Fruit fly (Drosophila melanogaster): ENCODE data around the gene Icmt.

dm6 chr3L:13011511-13011910 lies 6.6 kb upstream of the Icmt start, which contains the start of gene Cul6:
- TF ChIP-seq CG14711 (tag; optimal IDR thresholded peaks at IDR 0.05), result no peak
- TF ChIP-seq pad (GFP tag; optimal IDR thresholded peaks at IDR 0.05), result no peak
- TF ChIP-seq Crg-1 (GFP tag; optimal IDR thresholded peaks at IDR 0.05), result no peak
- peak; percentile 16 for TF ChIP-seq kay (GFP tag; ENCODE audit: borderline replicate concordance)
- no peak for TF ChIP-seq CG11617 (GFP tag; optimal IDR thresholded peaks at IDR 0.05)
- TF ChIP-seq Hr96 (GFP tag; optimal IDR thresholded peaks at IDR 0.05), result no peak
- TF ChIP-seq CG7101 (tag; optimal IDR thresholded peaks at IDR 0.05), result peak; percentile 11
- no peak for TF ChIP-seq Clk (GFP tag; optimal IDR thresholded peaks at IDR 0.05)
- TF ChIP-seq Mnt (GFP tag; optimal IDR thresholded peaks at IDR 0.05), result no peak
- TF ChIP-seq tj (GFP tag; optimal IDR thresholded peaks at IDR 0.05), result no peak

Measured in whole organism, adult.